Worm (Caenorhabditis elegans): Measurements from ENCODE around the gene gldi-8.

gldi-8 gene

DNA sequence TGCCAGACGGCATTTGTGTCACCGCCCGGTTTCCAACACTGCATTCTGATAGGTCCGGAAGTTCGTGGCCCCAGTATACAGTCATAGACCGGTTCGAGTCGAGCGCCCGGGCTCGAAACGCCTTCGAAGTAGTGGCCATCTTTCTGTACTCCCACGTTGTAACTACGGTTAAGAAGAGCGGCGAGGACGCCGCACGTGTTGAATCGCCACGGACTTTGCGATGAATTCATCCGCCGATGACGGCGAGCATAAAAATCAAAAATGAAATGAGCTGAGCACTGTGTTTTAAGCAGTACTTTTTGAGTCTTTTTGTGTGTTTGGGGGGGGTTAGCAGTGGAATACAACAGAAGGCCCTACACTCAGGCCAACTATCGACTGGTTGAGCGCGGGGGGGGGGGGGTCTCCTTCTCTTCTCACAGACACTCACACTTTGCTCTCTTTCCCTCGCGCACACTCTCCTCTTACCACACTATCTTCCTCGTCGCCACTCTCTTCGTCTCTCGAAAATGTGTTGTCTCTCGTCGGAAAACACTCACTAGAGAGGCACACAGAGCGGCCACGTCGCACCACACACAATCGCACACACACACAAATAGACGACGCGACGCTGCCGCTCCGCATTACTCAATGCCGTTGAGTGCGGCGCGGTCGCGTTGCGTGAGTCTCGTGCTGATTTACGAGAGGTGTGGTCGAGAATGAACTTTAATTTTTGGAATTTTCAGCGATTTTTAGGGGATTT lies 8.9 kb upstream of the gldi-8 start, which contains the start of gene epc-1 (continued):
- TF ChIP-seq vab-15 (tag; optimal IDR thresholded peaks at IDR 0.05), result no peak
- TF ChIP-seq elt-3 (tag; optimal IDR thresholded peaks at IDR 0.05), result peak in 3 of 6 experiments; percentile 51 to 77 (median 73)
- TF ChIP-seq hpl-2 (GFP tag; optimal IDR thresholded peaks at IDR 0.05), result peak; percentile 11
- TF ChIP-seq F16B12.6 (tag; optimal IDR thresholded peaks at IDR 0.05), result peak; percentile 43
- TF ChIP-seq nhr-76 (tag; optimal IDR thresholded peaks at IDR 0.05), result peak; percentile 2
- TF ChIP-seq mep-1 (tag; optimal IDR thresholded peaks at IDR 0.05), result peak; percentile 90
- peak; percentile 98 for TF ChIP-seq lin-14 (GFP tag; optimal IDR thresholded peaks at IDR 0.05)
- peak; percentile 86 for TF ChIP-seq nhr-90 (tag; optimal IDR thresholded peaks at IDR 0.05; ENCODE audit: poor library complexity)
- TF ChIP-seq efl-1 (optimal IDR thresholded peaks at IDR 0.05), result peak; percentile 87 to 94
- TF ChIP-seq efl-1 (GFP tag; optimal IDR thresholded peaks at IDR 0.05 in 1 of 2), result peak; percentile 68 to 96
- TF ChIP-seq mdl-1 (tag; optimal IDR thresholded peaks at IDR 0.05), result peak in 1 of 2 experiments; percentile 98
- TF ChIP-seq ets-5 (GFP tag; IDR thresholded peaks at IDR 0.05), result no peak
- TF ChIP-seq ztf-4 (tag; optimal IDR thresholded peaks at IDR 0.05), result peak; percentile 87
- TF ChIP-seq unc-98 (GFP tag; IDR thresholded peaks at IDR 0.05), result no peak; the same call in 1 of the 2 replicates
- peak; percentile 70 for TF ChIP-seq snpc-4 (tag; optimal IDR thresholded peaks at IDR 0.05)
- peak; percentile 44 for TF ChIP-seq sox-4 (tag; optimal IDR thresholded peaks at IDR 0.05)
- TF ChIP-seq snu-23 (GFP tag; optimal IDR thresholded peaks at IDR 0.05), result peak; percentile 98
- TF ChIP-seq hlh-17 (GFP tag; optimal IDR thresholded peaks at IDR 0.05; ENCODE audit: borderline replicate concordance), result no peak
- TF ChIP-seq aly-2 (tag; optimal IDR thresholded peaks at IDR 0.05), result no peak
- TF ChIP-seq fkh-10 (GFP tag; optimal IDR thresholded peaks at IDR 0.05), result peak; percentile 85
- no peak for TF ChIP-seq pag-3 (tag; optimal IDR thresholded peaks at IDR 0.05; ENCODE audit: borderline replicate concordance, insufficient read depth)
- peak; percentile 90 for TF ChIP-seq isw-1 (GFP tag; IDR thresholded peaks at IDR 0.05)
- no peak for TF ChIP-seq unc-62 (GFP tag; optimal IDR thresholded peaks at IDR 0.05)
- TF ChIP-seq fos-1 (tag; optimal IDR thresholded peaks at IDR 0.05), result peak; percentile 79
- no peak for TF ChIP-seq nhr-12 (tag; optimal IDR thresholded peaks at IDR 0.05)
- TF ChIP-seq swsn-7 (tag; optimal IDR thresholded peaks at IDR 0.05), result peak; percentile 97
- peak; percentile 96 for TF ChIP-seq nhr-20 (tag; optimal IDR thresholded peaks at IDR 0.05)
- no peak for TF ChIP-seq ceh-63 (GFP tag; optimal IDR thresholded peaks at IDR 0.05)
- TF ChIP-seq C04F5.9 (tag; optimal IDR thresholded peaks at IDR 0.05), result peak; percentile 12
- peak; percentile 81 to 87 for TF ChIP-seq lin-35 (GFP tag; optimal IDR thresholded peaks at IDR 0.05)
- TF ChIP-seq nhr-71 (tag; optimal IDR thresholded peaks at IDR 0.05), result peak; percentile 98
- TF ChIP-seq ztf-11 (tag; optimal IDR thresholded peaks at IDR 0.05), result peak in 1 of 2 experiments; percentile 79
- peak; percentile 89 for TF ChIP-seq skn-1 (tag; optimal IDR thresholded peaks at IDR 0.05)
- peak; percentile 98 for TF ChIP-seq fkh-8 (tag; optimal IDR thresholded peaks at IDR 0.05)
- TF ChIP-seq lin-15B (tag; optimal IDR thresholded peaks at IDR 0.05), result peak; percentile 72
- TF ChIP-seq blmp-1 (tag; optimal IDR thresholded peaks at IDR 0.05), result peak; percentile 51

ce11 chrIII:12607302-12607701 lies 7.8 kb upstream of the gldi-8 start:
- TF ChIP-seq nhr-85 (tag) (no peak), tlp-1 (tag; optimal IDR thresholded peaks at IDR 0.05) (no peak), grh-1 (GFP tag; IDR thresholded peaks at IDR 0.05) (0 out of 2 replicates have a peak, but pooled peaks have one; percentile 6)

DNA sequence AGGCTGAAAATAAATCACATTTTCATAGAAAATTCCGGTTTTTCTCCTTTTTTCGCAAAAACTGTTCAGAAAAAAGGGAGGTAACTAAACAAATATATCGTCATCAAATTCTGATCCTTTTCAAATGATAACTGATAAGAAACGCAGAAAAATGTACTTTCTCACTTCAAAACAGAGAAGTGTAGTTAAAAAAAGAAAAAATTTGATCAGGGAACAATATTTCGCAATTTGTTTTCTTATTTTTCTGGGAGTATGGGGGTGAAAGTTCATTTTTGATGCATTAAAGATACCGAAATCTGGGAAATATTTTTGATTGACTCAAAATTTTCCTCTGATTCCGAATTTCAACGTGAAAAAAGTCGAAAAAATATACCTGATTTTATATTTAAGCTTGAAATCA lies 6.6 kb upstream of the gldi-8 start:
- TF ChIP-seq sup-37 (GFP tag; optimal IDR thresholded peaks at IDR 0.05), result no peak
- TF ChIP-seq unc-86 (tag; optimal IDR thresholded peaks at IDR 0.05), result no peak
- no peak for TF ChIP-seq nhr-47 (tag; optimal IDR thresholded peaks at IDR 0.05)
- TF ChIP-seq lir-3 (tag; optimal IDR thresholded peaks at IDR 0.05; ENCODE audit: poor library complexity), result no peak
- TF ChIP-seq F16B12.6 (tag; optimal IDR thresholded peaks at IDR 0.05), result no peak
- TF ChIP-seq lsy-2 (tag; optimal IDR thresholded peaks at IDR 0.05), result no peak
- TF ChIP-seq fkh-8 (tag; optimal IDR thresholded peaks at IDR 0.05), result no peak

Measured in whole organism, L1 larva.